Worm (Caenorhabditis elegans) whole organism, L4 larva: Measurements from ENCODE around the gene Y53G8AR.8.

Experiments
- F10B5.3 ChIP-seq: sonication (generic microtip); optimal IDR thresholded peaks from 2 replicates; lab custom pipeline; 2016; ENCODE audit warnings: mild to moderate bottlenecking, missing genetic modification characterization, missing compliant biosample characterization
- F44E2.7 ChIP-seq: fragments of 200-800 bp; sonication (Bioruptor generic); IDR thresholded peaks from 2 replicates; pipeline ENCODE4 v2.1.2; 2022; ENCODE audit warnings: missing genetic modification characterization, missing compliant biosample characterization
- T20F7.1 ChIP-seq: fragments of 200-800 bp; sonication (Bioruptor generic); optimal IDR thresholded peaks from 2 replicates; lab custom pipeline; 2018; ENCODE audit warnings: mild to moderate bottlenecking, missing genetic modification characterization, missing compliant biosample characterization
- T26A8.4 ChIP-seq: fragments of 200-800 bp; sonication (Bioruptor generic); IDR thresholded peaks from 2 replicates; pipeline ENCODE4 v1.3.6; 2022; ENCODE audit warnings: missing genetic modification characterization, missing compliant biosample characterization
- Y105C5A.15 ChIP-seq: fragments of 200-800 bp; sonication (Bioruptor generic); IDR thresholded peaks from 2 replicates; pipeline ENCODE4 v1.3.6; 2022; ENCODE audit warnings: missing genetic modification characterization, missing compliant biosample characterization
- ZK337.2 ChIP-seq: fragments of 200-800 bp; sonication (Bioruptor generic); IDR thresholded peaks from 2 replicates; pipeline ENCODE4 v1.3.6; 2022; ENCODE audit warnings: missing genetic modification reagents, missing genetic modification characterization, missing compliant biosample characterization
- aly-2 ChIP-seq: sonication (generic microtip); optimal IDR thresholded peaks from 2 replicates; lab custom pipeline; 2018; ENCODE audit warnings: missing biosample characterization, missing genetic modification characterization
- arid-1 ChIP-seq: fragments of 200-800 bp; sonication (Bioruptor generic); conservative IDR thresholded peaks from 2 replicates; pipeline ENCODE4 v1.3.6; 2022; ENCODE audit warnings: missing genetic modification reagents, missing genetic modification characterization, missing compliant biosample characterization
- ceh-20 ChIP-seq: fragments of 200-800 bp; sonication (Bioruptor generic); IDR thresholded peaks from 2 replicates; pipeline ENCODE4 v1.3.6; 2022; ENCODE audit warnings: missing genetic modification reagents, missing genetic modification characterization, missing compliant biosample characterization
- ceh-44 ChIP-seq: fragments of 200-800 bp; sonication (Bioruptor generic); IDR thresholded peaks from 2 replicates; pipeline ENCODE4 v1.3.6; 2022; ENCODE audit warnings: missing genetic modification reagents, missing genetic modification characterization, missing compliant biosample characterization
- ceh-62 ChIP-seq: sonication (generic microtip); optimal IDR thresholded peaks from 2 replicates; lab custom pipeline; 2017; ENCODE audit warnings: missing biosample characterization, missing genetic modification characterization
- ceh-82 ChIP-seq: sonication (generic microtip); optimal IDR thresholded peaks from 2 replicates; lab custom pipeline; 2017; ENCODE audit warnings: missing biosample characterization, missing genetic modification characterization
- daf-8 ChIP-seq: fragments of 200-800 bp; sonication (Bioruptor generic); IDR thresholded peaks from 2 replicates; pipeline ENCODE4 v1.3.6; 2022; ENCODE audit warnings: missing genetic modification characterization, missing compliant biosample characterization
- dmd-6 ChIP-seq: fragments of 200-800 bp; sonication (Bioruptor generic); IDR thresholded peaks from 2 replicates; pipeline ENCODE4 v1.3.6; 2022; ENCODE audit warnings: missing genetic modification reagents, missing genetic modification characterization, missing compliant biosample characterization
- dpl-1 ChIP-seq: fragments of 150-350 bp; optimal IDR thresholded peaks from 2 replicates; lab custom pipeline; 2014; ENCODE audit warnings: missing biosample characterization, missing genetic modification reagents, missing genetic modification characterization
- egl-27 ChIP-seq: sonication (generic microtip); optimal IDR thresholded peaks from 3 replicates; lab custom pipeline; 2017; ENCODE audit warnings: missing biosample characterization, missing genetic modification reagents, missing genetic modification characterization
- fkh-10 ChIP-seq: fragments of 150-350 bp; optimal IDR thresholded peaks from 2 replicates; lab custom pipeline; 2014; ENCODE audit warnings: missing biosample characterization, missing genetic modification reagents, missing genetic modification characterization
- hif-1 ChIP-seq, 2 experiments: sonication (generic microtip); optimal IDR thresholded peaks; 2 replicates each; lab custom pipeline; 2016 to 2017; ENCODE audit warnings: missing compliant biosample characterization in 2 of 2, missing genetic modification characterization in 2 of 2, missing genetic modification reagents in 2 of 2, missing genotype in 2 of 2, mild to moderate bottlenecking in 1 of 2
- hlh-11 ChIP-seq: fragments of 200-800 bp; sonication (Bioruptor generic); optimal IDR thresholded peaks from 2 replicates; lab custom pipeline; 2018; ENCODE audit warnings: mild to moderate bottlenecking, missing genetic modification characterization, missing compliant biosample characterization
- hmg-1.1 ChIP-seq: fragments of 200-800 bp; sonication (Bioruptor generic); IDR thresholded peaks from 2 replicates; pipeline ENCODE4 v1.3.6; 2022; ENCODE audit warnings: missing genetic modification reagents, missing genetic modification characterization, missing compliant biosample characterization
- lin-15B ChIP-seq: fragments of 150-350 bp; sonication (generic microtip); optimal IDR thresholded peaks from 3 replicates; lab custom pipeline; 2014; ENCODE audit warnings: missing biosample characterization, missing genetic modification characterization
- lin-29 ChIP-seq: fragments of 200-800 bp; sonication (Bioruptor generic); IDR thresholded peaks from 2 replicates; pipeline ENCODE4 v1.3.6; 2022; ENCODE audit warnings: missing genetic modification reagents, missing genetic modification characterization, missing compliant biosample characterization
- lin-39 ChIP-seq: fragments of 150-350 bp; optimal IDR thresholded peaks from 2 replicates; lab custom pipeline; 2014; ENCODE audit warnings: missing biosample characterization, missing genetic modification reagents, missing genetic modification characterization
- madf-5 ChIP-seq, 2 experiments: fragments of 200-800 bp; sonication (Bioruptor generic); IDR thresholded peaks; 2 replicates each; pipeline ENCODE4 v1.3.6; 2022; ENCODE audit warnings: missing compliant biosample characterization in 2 of 2, missing genetic modification characterization in 2 of 2
- madf-9 ChIP-seq: fragments of 200-800 bp; sonication (Bioruptor generic); conservative IDR thresholded peaks from 2 replicates; pipeline ENCODE4 v1.3.6; 2022; ENCODE audit warnings: missing genetic modification reagents, missing genetic modification characterization, missing compliant biosample characterization
- mdl-1 ChIP-seq, 2 experiments: fragments of 150-350 bp in 1 of 2; sonication (generic microtip) in 1 of 2; optimal IDR thresholded peaks; 2 replicates each; lab custom pipeline; 2014 to 2017; ENCODE audit warnings: missing biosample characterization in 2 of 2, missing genetic modification characterization in 2 of 2
- mxl-2 ChIP-seq: fragments of 200-800 bp; sonication (Bioruptor generic); conservative IDR thresholded peaks from 2 replicates; pipeline ENCODE4 v1.3.6; 2022; ENCODE audit warnings: missing genetic modification reagents, missing genetic modification characterization, missing compliant biosample characterization
- mxl-3 ChIP-seq: fragments of 200-800 bp; sonication (Bioruptor generic); optimal IDR thresholded peaks from 2 replicates; lab custom pipeline; 2018; ENCODE audit warnings: mild to moderate bottlenecking, missing genetic modification characterization, missing compliant biosample characterization
- nhr-10 ChIP-seq: fragments of 150-350 bp; optimal IDR thresholded peaks from 2 replicates; lab custom pipeline; 2014; ENCODE audit warnings: missing biosample characterization, missing genetic modification characterization
- nhr-102 ChIP-seq: sonication (generic microtip); optimal IDR thresholded peaks from 2 replicates; lab custom pipeline; 2016; ENCODE audit warnings: mild to moderate bottlenecking, missing genetic modification characterization, moderate library complexity, missing compliant biosample characterization
- nhr-237 ChIP-seq: sonication (generic microtip); optimal IDR thresholded peaks from 2 replicates; lab custom pipeline; 2017; ENCODE audit warnings: missing biosample characterization, missing genetic modification characterization
- nhr-41 ChIP-seq: fragments of 200-800 bp; sonication (Bioruptor generic); IDR thresholded peaks from 2 replicates; pipeline ENCODE4 v1.3.6; 2022; ENCODE audit warnings: missing genetic modification reagents, missing genetic modification characterization, missing compliant biosample characterization
- nhr-48 ChIP-seq: sonication (generic microtip); optimal IDR thresholded peaks from 2 replicates; lab custom pipeline; 2016; ENCODE audit warnings: mild to moderate bottlenecking, missing genetic modification characterization, missing compliant biosample characterization
- nhr-6 ChIP-seq: fragments of 150-350 bp; optimal IDR thresholded peaks from 2 replicates; lab custom pipeline; 2014; ENCODE audit warnings: missing biosample characterization, missing genetic modification characterization
- nhr-76 ChIP-seq: fragments of 150-350 bp; optimal IDR thresholded peaks from 2 replicates; lab custom pipeline; 2014; ENCODE audit warnings: missing biosample characterization, missing genetic modification characterization
- nhr-77 ChIP-seq: fragments of 150-350 bp; optimal IDR thresholded peaks from 2 replicates; lab custom pipeline; 2014; ENCODE audit warnings: missing biosample characterization, missing genetic modification characterization
- php-3 ChIP-seq: fragments of 200-800 bp; sonication (Bioruptor generic); IDR thresholded peaks from 2 replicates; pipeline ENCODE4 v1.3.6; 2022; ENCODE audit warnings: missing genetic modification reagents, missing genetic modification characterization, missing compliant biosample characterization
- rbr-2 ChIP-seq: sonication (generic microtip); optimal IDR thresholded peaks from 2 replicates; lab custom pipeline; 2016; ENCODE audit warnings: missing genotype, missing genetic modification characterization, missing compliant biosample characterization
- sdz-12 ChIP-seq: fragments of 200-800 bp; sonication (Bioruptor generic); optimal IDR thresholded peaks from 2 replicates; lab custom pipeline; 2018; ENCODE audit warnings: mild to moderate bottlenecking, missing genetic modification characterization, missing compliant biosample characterization
- set-16 ChIP-seq: fragments of 200-800 bp; sonication (Bioruptor generic); IDR thresholded peaks from 2 replicates; pipeline ENCODE4 v1.3.6; 2022; ENCODE audit warnings: missing genetic modification reagents, missing genetic modification characterization, missing compliant biosample characterization
- skn-1 ChIP-seq: fragments of 150-350 bp; optimal IDR thresholded peaks from 2 replicates; lab custom pipeline; 2014; ENCODE audit warnings: missing biosample characterization, missing genetic modification characterization
- snpc-1.2 ChIP-seq: fragments of 200-800 bp; sonication (Bioruptor generic); IDR thresholded peaks from 2 replicates; pipeline ENCODE4 v1.3.6; 2022; ENCODE audit warnings: missing genetic modification reagents, missing genetic modification characterization, missing compliant biosample characterization
- spr-3 ChIP-seq: fragments of 200-800 bp; sonication (Bioruptor generic); optimal IDR thresholded peaks from 2 replicates; lab custom pipeline; 2018; ENCODE audit warnings: mild to moderate bottlenecking, missing genetic modification characterization, missing compliant biosample characterization
- tra-1 ChIP-seq: fragments of 200-800 bp; sonication (Bioruptor generic); IDR thresholded peaks from 2 replicates; pipeline ENCODE4 v1.3.6; 2022; ENCODE audit warnings: missing genetic modification reagents, missing genetic modification characterization, missing compliant biosample characterization
- unc-130 ChIP-seq: sonication (generic microtip); optimal IDR thresholded peaks from 2 replicates; lab custom pipeline; 2016; ENCODE audit warnings: missing genetic modification reagents, missing genetic modification characterization, missing compliant biosample characterization
- unc-39 ChIP-seq: sonication (generic microtip); optimal IDR thresholded peaks from 2 replicates; lab custom pipeline; 2017; ENCODE audit warnings: missing biosample characterization, missing genetic modification characterization
- zag-1 ChIP-seq: fragments of 150-350 bp; optimal IDR thresholded peaks from 2 replicates; lab custom pipeline; 2014; ENCODE audit warnings: missing biosample characterization, missing genetic modification characterization
- zfp-2 ChIP-seq: sonication (generic microtip); optimal IDR thresholded peaks from 2 replicates; lab custom pipeline; 2016; ENCODE audit warnings: mild to moderate bottlenecking, missing genetic modification characterization, missing compliant biosample characterization
- zip-11 ChIP-seq: fragments of 200-800 bp; sonication (Bioruptor generic); IDR thresholded peaks from 2 replicates; pipeline ENCODE4 v1.3.6; 2022; ENCODE audit warnings: missing genetic modification characterization, missing compliant biosample characterization
- ztf-7 ChIP-seq: fragments of 150-350 bp; optimal IDR thresholded peaks from 2 replicates; lab custom pipeline; 2014; ENCODE audit warnings: missing biosample characterization, missing genetic modification characterization

Y53G8AR.8 gene

ce11 chrIII:3249038-3249420 lies 45.1 kb downstream of the Y53G8AR.8 start (continued):
- TF ChIP-seq T26A8.4 (peak; percentile 74), madf-5 (GFP tag; IDR thresholded peaks at IDR 0.05; lab: Robert Waterston, UW) (peak; percentile 71 to 90; a peak in 3 of 4 replicates), nhr-237 (no peak), nhr-48 (tag; lab: Kevin White, UChicago) (peak; percentile 6), lin-15B (tag; lab: Kevin White, UChicago) (no peak), lin-29 (0 out of 2 replicates have a peak, but pooled peaks have one; percentile 33), nhr-102 (peak; percentile 54), sdz-12 (GFP tag; lab: Kevin White, UChicago) (peak; percentile 16), dmd-6 (GFP tag; lab: Robert Waterston, UW) (peak; percentile 53), php-3 (GFP tag; lab: Robert Waterston, UW) (peak; percentile 60), F10B5.3 (peak; percentile 59), ztf-7 (peak; percentile 11)

DNA sequence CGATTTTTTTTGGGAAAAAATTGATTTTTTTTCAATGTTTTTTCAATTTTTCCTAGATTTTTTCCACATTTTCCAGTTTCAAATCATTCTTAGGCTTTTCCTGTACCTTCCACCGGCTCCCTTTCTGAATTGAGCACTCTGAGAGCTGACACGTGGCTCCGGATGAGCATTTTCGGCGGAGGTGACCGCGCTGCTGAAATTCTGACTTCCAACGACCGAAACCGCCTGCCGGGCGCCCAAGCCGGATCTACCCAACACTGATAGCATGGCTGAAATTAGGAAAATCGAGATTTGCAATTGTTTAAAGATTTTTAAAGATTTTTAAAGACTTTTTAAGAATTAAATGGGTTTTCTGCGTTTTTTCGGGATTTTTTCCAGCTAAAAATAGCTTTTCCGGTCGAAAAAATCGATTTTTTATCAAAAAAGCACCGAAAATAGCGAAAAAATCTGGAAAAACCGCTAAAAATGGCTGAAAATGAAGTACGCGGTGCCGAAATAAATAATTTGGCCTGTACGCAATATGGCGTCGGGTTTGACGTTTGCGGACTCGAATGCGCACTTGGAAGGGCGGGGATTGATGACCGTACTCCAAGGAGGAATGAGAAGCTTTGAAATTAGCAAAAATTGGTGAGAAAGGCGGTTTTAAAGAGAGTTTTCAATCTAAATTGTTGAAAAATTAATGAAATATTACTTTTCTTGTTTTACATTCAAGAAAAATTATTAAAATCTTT lies 45.7 kb downstream of the Y53G8AR.8 start, which contains the start of gene nduf-9:
Gene nduf-9 (minus strand): TSS at position 269 of the 731 bp plus-strand sequence.
- TF ChIP-seq spr-3 (GFP tag; lab: Kevin White, UChicago) (no peak), F10B5.3 (no peak), unc-130 (GFP tag; lab: Kevin White, UChicago) (no peak), F44E2.7 (GFP tag; lab: Robert Waterston, UW) (no peak), snpc-1.2 (no peak), fkh-10 (no peak), ceh-82 (tag; lab: Kevin White, UChicago) (no peak), egl-27 (tag; lab: Kevin White, UChicago) (no peak), skn-1 (tag; lab: Kevin White, UChicago) (no peak), tra-1 (GFP tag; lab: Robert Waterston, UW) (no peak), nhr-77 (tag; lab: Kevin White, UChicago) (no peak), php-3 (GFP tag; lab: Robert Waterston, UW) (no peak), hlh-11 (tag; lab: Kevin White, UChicago) (no peak), unc-39 (no peak), T20F7.1 (GFP tag; lab: Kevin White, UChicago) (no peak), mdl-1 (tag; optimal IDR thresholded peaks at IDR 0.05; lab: Kevin White, UChicago) (no peak), ceh-62 (tag; lab: Kevin White, UChicago) (no peak), mxl-3 (GFP tag; lab: Kevin White, UChicago) (no peak), hif-1 (tag; optimal IDR thresholded peaks at IDR 0.05; lab: Kevin White, UChicago) (no peak), mxl-2 (GFP tag; lab: Robert Waterston, UW) (no peak), daf-8 (GFP tag; lab: Robert Waterston, UW) (no peak), set-16 (GFP tag; lab: Robert Waterston, UW) (peak; percentile 52; the same call in 1 of the 2 replicates), rbr-2 (tag; lab: Kevin White, UChicago) (peak; percentile 6), dmd-6 (GFP tag; lab: Robert Waterston, UW) (no peak), lin-39 (tag; lab: Kevin White, UChicago) (no peak), zfp-2 (tag; lab: Kevin White, UChicago) (no peak), lin-29 (no peak), arid-1 (GFP tag; lab: Robert Waterston, UW) (no peak), ZK337.2 (GFP tag; lab: Robert Waterston, UW) (no peak), zip-11 (GFP tag; lab: Robert Waterston, UW) (no peak), nhr-6 (tag; lab: Kevin White, UChicago) (no peak), dpl-1 (GFP tag; lab: Kevin White, UChicago) (peak; percentile 49), zag-1 (no peak), ceh-20 (GFP tag; lab: Robert Waterston, UW) (no peak), madf-5 (GFP tag; IDR thresholded peaks at IDR 0.05; lab: Robert Waterston, UW) (no peak), nhr-76 (tag; lab: Kevin White, UChicago) (no peak), Y105C5A.15 (GFP tag; lab: Robert Waterston, UW) (no peak), hmg-1.1 (GFP tag; lab: Robert Waterston, UW) (peak; percentile 8; the same call in 1 of the 2 replicates), nhr-41 (GFP tag; lab: Robert Waterston, UW) (no peak), ceh-44 (GFP tag; lab: Robert Waterston, UW) (no peak), nhr-10 (tag; lab: Kevin White, UChicago) (no peak), madf-9 (GFP tag; lab: Robert Waterston, UW) (no peak), aly-2 (no peak), T26A8.4 (no peak)
